Worm (Caenorhabditis elegans) whole organism, L4/young adult: Measurements from ENCODE around the gene F26D11.13.

Source experiments
- W03F9.2 ChIP-seq: fragments of 150-350 bp; optimal IDR thresholded peaks from 2 replicates; lab custom pipeline; 2014; ENCODE audit warnings: missing biosample characterization, missing genetic modification characterization
- dao-5 ChIP-seq: sonication (generic microtip); optimal IDR thresholded peaks from 2 replicates; lab custom pipeline; 2016; ENCODE audit warnings: missing genotype, missing genetic modification characterization, moderate library complexity, missing compliant biosample characterization
- him-1 ChIP-seq: sonication (generic microtip); optimal IDR thresholded peaks from 2 replicates; lab custom pipeline; 2016; ENCODE audit warnings: missing genotype, missing genetic modification reagents, missing genetic modification characterization, missing compliant biosample characterization

DNA sequence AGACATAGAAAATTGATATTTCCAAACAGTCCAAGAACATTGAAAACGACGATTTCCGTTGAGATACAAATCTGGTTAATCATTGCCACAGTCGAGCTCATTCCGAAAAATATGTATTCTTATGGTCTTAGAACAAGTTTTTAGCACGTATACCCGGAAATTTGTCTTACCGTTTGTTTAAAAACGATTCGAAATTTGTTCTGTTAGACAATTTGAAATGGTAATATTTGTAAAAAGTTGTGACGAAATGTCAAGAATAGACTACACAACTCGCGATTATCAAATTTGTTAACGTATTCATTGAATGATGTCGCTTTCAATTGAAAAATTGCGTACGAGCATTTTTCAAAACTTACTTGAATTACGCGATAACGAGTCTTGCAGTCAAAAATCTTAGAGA, 17.3 kb downstream of the F26D11.13 start, which contains the start of gene srsx-3:
- no peak for TF ChIP-seq dao-5 (tag; lab: Kevin White, UChicago)
- no peak for TF ChIP-seq him-1 (tag; lab: Kevin White, UChicago)
- TF ChIP-seq W03F9.2 (tag; lab: Kevin White, UChicago), result no peak
